Fruit fly (Drosophila melanogaster) whole organism, embryonic: ENCODE results near the gene CG9300.

ENCODE experiments used
- Abd-B ChIP-seq: fragments of 200-800 bp; sonication (Bioruptor generic); optimal IDR thresholded peaks from 2 replicates; lab custom pipeline; 2018; ENCODE audit warnings: missing biosample characterization, mild to moderate bottlenecking, missing genetic modification characterization, moderate library complexity
- BEAF-32 ChIP-seq: fragments of 200-800 bp; sonication (Bioruptor generic); optimal IDR thresholded peaks from 3 replicates; lab custom pipeline; 2017; ENCODE audit warnings: missing biosample characterization, missing genetic modification characterization, mild to moderate bottlenecking, moderate library complexity, missing genetic modification reagents
- CG10147 ChIP-seq: fragments of 200-800 bp; sonication (Bioruptor generic); optimal IDR thresholded peaks from 2 replicates; lab custom pipeline; 2019; ENCODE audit warnings: missing biosample characterization, mild to moderate bottlenecking, missing genetic modification characterization, moderate library complexity
- CG11504 ChIP-seq: fragments of 200-800 bp; sonication (Bioruptor generic); optimal IDR thresholded peaks from 3 replicates; lab custom pipeline; 2019; ENCODE audit warnings: missing biosample characterization, mild to moderate bottlenecking, missing genetic modification characterization, moderate library complexity
- CG12104 ChIP-seq: fragments of 200-800 bp; sonication (Bioruptor generic); optimal IDR thresholded peaks from 3 replicates; lab custom pipeline; 2016; ENCODE audit warnings: missing biosample characterization, missing genetic modification characterization
- CG12659 ChIP-seq: fragments of 200-800 bp; sonication (Bioruptor generic); optimal IDR thresholded peaks from 3 replicates; lab custom pipeline; 2017; ENCODE audit warnings: mild to moderate bottlenecking, missing biosample characterization, missing genetic modification reagents, missing genetic modification characterization
- CG14710 ChIP-seq: fragments of 200-800 bp; sonication (Bioruptor generic); optimal IDR thresholded peaks from 3 replicates; lab custom pipeline; 2019; ENCODE audit warnings: missing biosample characterization, mild to moderate bottlenecking, missing genetic modification characterization, moderate library complexity
- CG5245 ChIP-seq: fragments of 200-800 bp; sonication (Bioruptor generic); optimal IDR thresholded peaks from 3 replicates; lab custom pipeline; 2016; ENCODE audit warnings: missing biosample characterization, missing genetic modification characterization
- CG6791 ChIP-seq: fragments of 200-800 bp; sonication (Bioruptor generic); IDR thresholded peaks from 3 replicates; pipeline ENCODE4 v1.3.6; 2022; ENCODE audit warnings: missing biosample characterization, missing genetic modification characterization; ENCODE audit not compliant: partially characterized antibody
- CG9797 ChIP-seq: fragments of 200-800 bp; sonication (Bioruptor generic); optimal IDR thresholded peaks from 3 replicates; lab custom pipeline; 2018; ENCODE audit warnings: missing biosample characterization, mild to moderate bottlenecking, missing genetic modification characterization
- Dll ChIP-seq: fragments of 200-800 bp; sonication (Bioruptor generic); IDR thresholded peaks from 4 replicates; pipeline ENCODE4 v1.3.6; 2022; ENCODE audit warnings: missing biosample characterization, missing genetic modification characterization; ENCODE audit not compliant: partially characterized antibody
- Dp ChIP-seq: fragments of 200-800 bp; sonication (Bioruptor generic); optimal IDR thresholded peaks from 2 replicates; lab custom pipeline; 2018; ENCODE audit warnings: missing biosample characterization, mild to moderate bottlenecking, missing genetic modification characterization, moderate library complexity
- Dref ChIP-seq: fragments of 200-800 bp; sonication (Bioruptor generic); IDR thresholded peaks from 2 replicates; pipeline ENCODE4 v1.3.6; 2022; ENCODE audit warnings: missing biosample characterization, missing genetic modification characterization
- Ets65A ChIP-seq: fragments of 200-800 bp; sonication (Bioruptor generic); peaks from one replicate; lab custom pipeline; 2016; ENCODE audit warnings: missing biosample characterization, missing genetic modification characterization
- Ets97D ChIP-seq: fragments of 200-800 bp; sonication (Bioruptor generic); optimal IDR thresholded peaks from 3 replicates; lab custom pipeline; 2016; ENCODE audit warnings: missing biosample characterization, missing genetic modification characterization
- MBD-R2 ChIP-seq: fragments of 200-800 bp; sonication (Bioruptor generic); IDR thresholded peaks from 2 replicates; pipeline ENCODE4 v1.3.6; 2022; ENCODE audit warnings: missing biosample characterization, missing genetic modification characterization
- MESR4 ChIP-seq: fragments of 200-800 bp; sonication (Bioruptor generic); optimal IDR thresholded peaks from 2 replicates; lab custom pipeline; 2018; ENCODE audit warnings: missing biosample characterization, mild to moderate bottlenecking, missing genetic modification characterization, moderate library complexity
- Med ChIP-seq: fragments of 200-800 bp; sonication (Bioruptor generic); peaks from one replicate; lab custom pipeline; 2016; ENCODE audit warnings: missing biosample characterization, missing genetic modification characterization, mild to moderate bottlenecking, inconsistent platforms, moderate library complexity
- NFAT ChIP-seq: fragments of 200-800 bp; sonication (Bioruptor generic); IDR thresholded peaks from 2 replicates; pipeline ENCODE4 v1.3.6; 2022; ENCODE audit warnings: missing biosample characterization, missing genetic modification characterization
- Scr ChIP-seq: fragments of 200-800 bp; sonication (Bioruptor generic); IDR thresholded peaks from 2 replicates; pipeline ENCODE4 v1.3.6; 2022; ENCODE audit warnings: missing biosample characterization, missing genetic modification characterization; ENCODE audit not compliant: partially characterized antibody
- Xrp1 ChIP-seq: fragments of 200-800 bp; sonication (Bioruptor generic); IDR thresholded peaks from 2 replicates; pipeline ENCODE4 v1.3.6; 2022; ENCODE audit warnings: missing biosample characterization, missing genetic modification characterization
- YL-1 ChIP-seq: fragments of 200-800 bp; sonication (Bioruptor generic); optimal IDR thresholded peaks from 3 replicates; lab custom pipeline; 2017; ENCODE audit warnings: missing biosample characterization, mild to moderate bottlenecking, missing genetic modification characterization
- ac ChIP-seq: fragments of 200-800 bp; sonication (Bioruptor generic); optimal IDR thresholded peaks from 3 replicates; lab custom pipeline; 2017; ENCODE audit warnings: missing biosample characterization, mild to moderate bottlenecking, missing genetic modification characterization
- bbx ChIP-seq: fragments of 200-800 bp; sonication (Bioruptor generic); IDR thresholded peaks from 2 replicates; pipeline ENCODE4 v1.3.6; 2022; ENCODE audit warnings: missing biosample characterization, missing genetic modification characterization; ENCODE audit not compliant: partially characterized antibody
- ewg ChIP-seq: fragments of 200-800 bp; sonication (Bioruptor generic); optimal IDR thresholded peaks from 3 replicates; lab custom pipeline; 2017; ENCODE audit warnings: mild to moderate bottlenecking, missing biosample characterization, missing genetic modification reagents, missing genetic modification characterization
- gfzf ChIP-seq: fragments of 200-800 bp; sonication (Bioruptor generic); optimal IDR thresholded peaks from 2 replicates; lab custom pipeline; 2016; ENCODE audit warnings: missing biosample characterization, mild to moderate bottlenecking, missing genetic modification characterization, moderate library complexity
- hkb ChIP-seq, 2 experiments: fragments of 200-800 bp in 1 of 2; fragments of >200 bp in 1 of 2; sonication (Bioruptor generic) in 1 of 2; IDR thresholded peaks in 1 of 2; optimal IDR thresholded peaks in 1 of 2; 2 replicates each; pipeline versions ENCODE4 v1.3.6 to Lab custom; 2017 to 2022; ENCODE audit warnings: missing biosample characterization in 1 of 2, missing genetic modification characterization in 1 of 2
- inv ChIP-seq: fragments of 200-800 bp; sonication (Bioruptor generic); IDR thresholded peaks from 2 replicates; pipeline ENCODE4 v1.3.6; 2022; ENCODE audit warnings: missing biosample characterization, missing genetic modification characterization; ENCODE audit not compliant: partially characterized antibody
- klu ChIP-seq: fragments of 200-800 bp; sonication (Bioruptor generic); IDR thresholded peaks from 2 replicates; pipeline ENCODE4 v1.3.6; 2022; ENCODE audit warnings: missing biosample characterization, missing genetic modification characterization
- lilli ChIP-seq: fragments of 200-800 bp; sonication (Bioruptor generic); optimal IDR thresholded peaks from 3 replicates; lab custom pipeline; 2016; ENCODE audit warnings: missing biosample characterization, missing genetic modification characterization
- lola ChIP-seq, 3 experiments: fragments of >200 bp in 2 of 3; fragments of 200-800 bp in 1 of 3; sonication (Bioruptor generic) in 1 of 3; optimal IDR thresholded peaks; 2 replicates each; lab custom pipeline; 2017 to 2019; ENCODE audit warnings: missing biosample characterization in 3 of 3, missing genetic modification characterization in 3 of 3, mild to moderate bottlenecking in 1 of 3, moderate library complexity in 1 of 3
- onecut ChIP-seq: fragments of 200-800 bp; sonication (Bioruptor generic); IDR thresholded peaks from 2 replicates; pipeline ENCODE4 v1.3.6; 2022; ENCODE audit warnings: missing biosample characterization, missing genetic modification characterization
- pzg ChIP-seq: fragments of 200-800 bp; sonication (Bioruptor generic); optimal IDR thresholded peaks from 3 replicates; lab custom pipeline; 2018; ENCODE audit warnings: missing biosample characterization, mild to moderate bottlenecking, missing genetic modification characterization, moderate library complexity
- stwl ChIP-seq: fragments of 200-800 bp; sonication (Bioruptor generic); optimal IDR thresholded peaks from 3 replicates; lab custom pipeline; 2018; ENCODE audit warnings: missing biosample characterization, mild to moderate bottlenecking, missing genetic modification characterization, moderate library complexity
- tgo ChIP-seq: fragments of 200-800 bp; sonication (Bioruptor generic); IDR thresholded peaks from 3 replicates; pipeline ENCODE4 v1.3.6; 2022; ENCODE audit warnings: missing biosample characterization, missing genetic modification characterization
- unc-4 ChIP-seq: fragments of 200-800 bp; sonication (Bioruptor generic); IDR thresholded peaks from 2 replicates; pipeline ENCODE4 v1.3.6; 2022; ENCODE audit warnings: missing biosample characterization, missing genetic modification characterization; ENCODE audit not compliant: partially characterized antibody

The CG9300 gene

DNA sequence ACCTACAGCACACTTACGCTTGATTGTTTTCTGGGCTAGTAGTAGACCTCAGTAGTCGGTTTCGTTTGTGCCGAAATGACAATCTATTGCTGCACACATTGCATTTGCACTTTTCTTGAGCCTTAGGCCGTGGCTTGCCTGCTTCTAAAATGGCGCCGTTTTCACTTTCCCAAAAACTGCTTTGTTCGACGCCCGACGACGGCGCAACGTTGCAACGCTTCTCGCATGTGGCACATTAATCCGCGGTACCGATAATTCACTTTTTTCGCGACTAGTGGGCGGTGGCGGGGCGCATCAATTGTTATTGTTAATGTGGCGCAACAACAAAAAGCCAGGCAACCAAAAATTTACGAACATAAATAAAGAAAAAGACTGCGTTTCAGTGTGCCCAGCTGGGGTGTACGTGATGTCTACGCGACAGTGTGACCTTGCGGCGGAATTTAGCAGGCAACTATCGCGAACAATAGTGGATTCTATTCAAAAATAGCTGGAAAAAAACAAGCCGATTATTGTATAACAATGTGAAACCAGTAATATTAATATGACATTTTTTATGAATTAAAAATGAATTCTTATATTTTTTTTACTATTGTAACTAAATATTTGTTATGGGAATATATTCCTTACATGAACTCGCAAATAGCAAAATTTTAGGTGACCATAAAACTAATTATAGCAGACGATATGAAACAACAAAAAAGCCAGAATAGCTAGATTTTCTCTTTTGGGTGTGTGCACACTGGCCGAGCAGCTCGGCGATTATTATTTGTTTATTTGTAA lies 46.3 kb downstream of the CG9300 start, which contains the start of the genes ash1 and Taf6 (continued):
- peak; percentile 13 for TF ChIP-seq hkb (optimal IDR thresholded peaks at IDR 0.05; lab: Kevin White, UChicago)
- TF ChIP-seq hkb (GFP tag; IDR thresholded peaks at IDR 0.05; lab: Robert Waterston, UW) = no peak
- peak; percentile 59 for TF ChIP-seq Ets65A
- TF ChIP-seq Ets97D (GFP tag; lab: Kevin White, UChicago) = peak; percentile 20
- peak; percentile 67 for TF ChIP-seq CG6791
- TF ChIP-seq CG12659 (GFP tag; lab: Kevin White, UChicago) = peak; percentile 79
- TF ChIP-seq Dll (GFP tag; lab: Robert Waterston, UW) = peak; percentile 76
- TF ChIP-seq Dp = peak; percentile 18
- TF ChIP-seq Dref (GFP tag; lab: Robert Waterston, UW) = peak; percentile 30; the same call in 1 of the 2 replicates
- TF ChIP-seq bbx (GFP tag; lab: Robert Waterston, UW) = 0 out of 2 replicates have a peak, but pooled peaks have one; percentile 20
- TF ChIP-seq CG10147 (GFP tag; lab: Kevin White, UChicago) = peak; percentile 76
- peak; percentile 84 for TF ChIP-seq YL-1 (GFP tag; lab: Kevin White, UChicago)
- no peak for TF ChIP-seq CG12104 (GFP tag; lab: Kevin White, UChicago)
- TF ChIP-seq CG5245 (GFP tag; lab: Kevin White, UChicago) = no peak
- TF ChIP-seq BEAF-32 (GFP tag; lab: Kevin White, UChicago) = peak; percentile 89
- no peak for TF ChIP-seq lilli (GFP tag; lab: Kevin White, UChicago)
- TF ChIP-seq tgo (GFP tag; lab: Robert Waterston, UW) = no peak
- no peak for TF ChIP-seq Xrp1 (GFP tag; lab: Robert Waterston, UW)
- no peak for TF ChIP-seq ac (GFP tag; lab: Kevin White, UChicago)
- TF ChIP-seq Scr (GFP tag; lab: Robert Waterston, UW) = peak; percentile 73
- peak; percentile 84 for TF ChIP-seq Abd-B (GFP tag; lab: Kevin White, UChicago)
- peak; percentile 72 for TF ChIP-seq CG11504 (tag; lab: Kevin White, UChicago)
- peak; percentile 75 for TF ChIP-seq stwl (tag; lab: Kevin White, UChicago)
- peak; percentile 91 for TF ChIP-seq CG9797 (GFP tag; lab: Kevin White, UChicago)
- peak; percentile 64 for TF ChIP-seq pzg (GFP tag; lab: Kevin White, UChicago)
- peak; percentile 100 for TF ChIP-seq CG14710
- no peak for TF ChIP-seq klu (GFP tag; lab: Robert Waterston, UW)
- peak; percentile 39 for TF ChIP-seq Med (GFP tag; lab: Kevin White, UChicago)
- TF ChIP-seq lola (GFP tag; optimal IDR thresholded peaks at IDR 0.05; lab: Kevin White, UChicago) = peak in 1 of 3 experiments; percentile 38
- TF ChIP-seq inv (GFP tag; lab: Robert Waterston, UW) = peak; percentile 58; the same call in 1 of the 2 replicates
- TF ChIP-seq unc-4 (GFP tag; lab: Robert Waterston, UW) = peak; percentile 73
- TF ChIP-seq, all 482 proteins: peak for 77

DNA sequence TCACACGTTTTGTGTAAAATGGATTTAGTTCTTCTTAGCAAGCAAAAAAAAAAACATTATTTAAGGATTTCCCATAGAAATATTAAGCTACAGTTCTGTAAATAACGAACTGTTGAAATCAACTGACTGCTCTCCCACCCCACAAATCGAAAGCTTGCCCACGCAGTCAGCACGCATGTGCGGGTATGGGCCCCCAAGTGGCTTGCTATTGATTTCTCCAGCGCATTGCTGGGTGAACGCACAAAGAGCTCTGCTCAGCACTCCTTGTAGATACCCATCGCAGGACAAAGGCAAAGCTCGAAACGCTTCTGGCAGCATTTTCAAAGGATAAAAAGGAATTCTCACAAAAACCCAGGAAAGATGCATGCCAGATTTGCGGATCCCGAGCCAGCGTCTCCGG lies 49.2 kb downstream of the CG9300 start, which contains the start of gene CG9368:
Gene CG9368 (plus strand): TSS at position 221 of the 400 bp plus-strand sequence.
- TF ChIP-seq ewg (GFP tag; lab: Kevin White, UChicago) (peak; percentile 96), onecut (GFP tag; lab: Robert Waterston, UW) (peak; percentile 100), MBD-R2 (GFP tag; lab: Robert Waterston, UW) (peak; percentile 83), YL-1 (GFP tag; lab: Kevin White, UChicago) (peak; percentile 10), NFAT (GFP tag; lab: Robert Waterston, UW) (no peak), gfzf (GFP tag; lab: Kevin White, UChicago) (no peak), MESR4 (GFP tag; lab: Kevin White, UChicago) (peak; percentile 35), CG11504 (tag; lab: Kevin White, UChicago) (peak; percentile 17)
- TF ChIP-seq, all 482 proteins: peak for 6
